Fruit fly (Drosophila melanogaster) whole organism, embryonic: ENCODE results near the gene CG8562.
A peak's percentile ranks its signal among the peaks of the same experiment; 100 is the strongest.

Source experiments
- Antp ChIP-seq: fragments of 200-800 bp; sonication (Bioruptor generic); optimal IDR thresholded peaks from 3 replicates; lab custom pipeline; 2016; ENCODE audit warnings: missing biosample characterization, missing genetic modification characterization
- CG11247 ChIP-seq: fragments of 200-800 bp; sonication (Bioruptor generic); IDR thresholded peaks from 2 replicates; pipeline ENCODE4 v1.3.6; 2022; ENCODE audit warnings: missing biosample characterization, missing genetic modification characterization
- CG12155 ChIP-seq: fragments of 200-800 bp; sonication (Bioruptor generic); optimal IDR thresholded peaks from 3 replicates; lab custom pipeline; 2016; ENCODE audit warnings: missing biosample characterization, missing genetic modification characterization
- CG12236 ChIP-seq: fragments of 200-800 bp; sonication (Bioruptor generic); optimal IDR thresholded peaks from 2 replicates; lab custom pipeline; 2016; ENCODE audit warnings: missing biosample characterization, missing genetic modification characterization
- CG13123 ChIP-seq: fragments of 200-800 bp; sonication (Bioruptor generic); optimal IDR thresholded peaks from 2 replicates; lab custom pipeline; 2016; ENCODE audit warnings: missing biosample characterization, missing genetic modification characterization
- CG16779 ChIP-seq: fragments of 200-800 bp; sonication (Bioruptor generic); IDR thresholded peaks from 2 replicates; pipeline ENCODE4 v1.3.6; 2022; ENCODE audit warnings: missing biosample characterization, missing genetic modification characterization
- CG18599 ChIP-seq: fragments of 200-800 bp; sonication (Bioruptor generic); optimal IDR thresholded peaks from 3 replicates; lab custom pipeline; 2017; ENCODE audit warnings: missing biosample characterization, missing genetic modification characterization, mild to moderate bottlenecking, moderate library complexity, missing genetic modification reagents
- CG30403 ChIP-seq: fragments of 200-800 bp; sonication (Bioruptor generic); optimal IDR thresholded peaks from 3 replicates; lab custom pipeline; 2016; ENCODE audit warnings: missing biosample characterization, missing genetic modification characterization
- CG33557 ChIP-seq: fragments of 200-800 bp; sonication (Bioruptor generic); optimal IDR thresholded peaks from 2 replicates; lab custom pipeline; 2019; ENCODE audit warnings: missing biosample characterization, mild to moderate bottlenecking, missing genetic modification characterization, moderate library complexity
- CG3838 ChIP-seq: fragments of 200-800 bp; sonication (Bioruptor generic); optimal IDR thresholded peaks from 3 replicates; lab custom pipeline; 2016; ENCODE audit warnings: missing biosample characterization, missing genetic modification characterization
- CG3847 ChIP-seq: fragments of 200-800 bp; sonication (Bioruptor generic); IDR thresholded peaks from 2 replicates; pipeline ENCODE4 v1.3.6; 2022; ENCODE audit warnings: missing biosample characterization, missing genetic modification characterization
- CG4707 ChIP-seq: fragments of 200-800 bp; sonication (Bioruptor generic); optimal IDR thresholded peaks from 2 replicates; lab custom pipeline; 2018; ENCODE audit warnings: missing biosample characterization, mild to moderate bottlenecking, missing genetic modification characterization, moderate library complexity
- CG7372 ChIP-seq: fragments of 200-800 bp; sonication (Bioruptor generic); IDR thresholded peaks from 2 replicates; pipeline ENCODE4 v1.3.6; 2022; ENCODE audit warnings: missing biosample characterization, missing genetic modification characterization
- CG7963 ChIP-seq: fragments of 200-800 bp; sonication (Bioruptor generic); IDR thresholded peaks from 3 replicates; pipeline ENCODE4 v1.3.6; 2022; ENCODE audit warnings: missing biosample characterization, missing genetic modification characterization; ENCODE audit not compliant: partially characterized antibody
- CG9817 ChIP-seq: fragments of 200-800 bp; sonication (Bioruptor generic); optimal IDR thresholded peaks from 2 replicates; lab custom pipeline; 2018; ENCODE audit warnings: missing biosample characterization, mild to moderate bottlenecking, missing genetic modification characterization, moderate library complexity
- CHES-1-like ChIP-seq: fragments of 200-800 bp; sonication (Bioruptor generic); optimal IDR thresholded peaks from 2 replicates; lab custom pipeline; 2016; ENCODE audit warnings: missing biosample characterization, missing genetic modification characterization
- Camta ChIP-seq: fragments of 200-800 bp; sonication (Bioruptor generic); optimal IDR thresholded peaks from 2 replicates; lab custom pipeline; 2016; ENCODE audit warnings: missing biosample characterization, missing genetic modification characterization
- D ChIP-seq, 2 experiments: fragments of 200-800 bp in 1 of 2; fragments of >200 bp in 1 of 2; sonication (Bioruptor generic) in 1 of 2; optimal IDR thresholded peaks; 2 replicates in 1 of 2; 3 replicates in 1 of 2; lab custom pipeline; 2017; ENCODE audit warnings: mild to moderate bottlenecking in 1 of 2, missing biosample characterization in 1 of 2, missing genetic modification characterization in 1 of 2, missing genetic modification reagents in 1 of 2
- Deaf1 ChIP-seq: fragments of 200-800 bp; optimal IDR thresholded peaks from 3 replicates; lab custom pipeline; 2019; ENCODE audit warnings: missing biosample characterization, mild to moderate bottlenecking, missing genetic modification characterization, moderate library complexity
- Dip2 ChIP-seq: fragments of 200-800 bp; sonication (Bioruptor generic); IDR thresholded peaks from 2 replicates; pipeline ENCODE4 v1.3.6; 2022; ENCODE audit warnings: missing biosample characterization, missing genetic modification characterization
- Dll ChIP-seq: fragments of 200-800 bp; sonication (Bioruptor generic); IDR thresholded peaks from 4 replicates; pipeline ENCODE4 v1.3.6; 2022; ENCODE audit warnings: missing biosample characterization, missing genetic modification characterization; ENCODE audit not compliant: partially characterized antibody
- Dp ChIP-seq: fragments of 200-800 bp; sonication (Bioruptor generic); optimal IDR thresholded peaks from 2 replicates; lab custom pipeline; 2018; ENCODE audit warnings: missing biosample characterization, mild to moderate bottlenecking, missing genetic modification characterization, moderate library complexity
- Dref ChIP-seq: fragments of 200-800 bp; sonication (Bioruptor generic); IDR thresholded peaks from 2 replicates; pipeline ENCODE4 v1.3.6; 2022; ENCODE audit warnings: missing biosample characterization, missing genetic modification characterization
- Lim3 ChIP-seq: fragments of 200-800 bp; sonication (Bioruptor generic); IDR thresholded peaks from 2 replicates; pipeline ENCODE4 v1.3.6; 2022; ENCODE audit warnings: missing biosample characterization, missing genetic modification characterization
- MBD-R2 ChIP-seq: fragments of 200-800 bp; sonication (Bioruptor generic); IDR thresholded peaks from 2 replicates; pipeline ENCODE4 v1.3.6; 2022; ENCODE audit warnings: missing biosample characterization, missing genetic modification characterization
- Max ChIP-seq: fragments of 200-800 bp; sonication (Bioruptor generic); optimal IDR thresholded peaks from 2 replicates; lab custom pipeline; 2016; ENCODE audit warnings: missing biosample characterization, mild to moderate bottlenecking, missing genetic modification characterization
- Neu2 ChIP-seq: fragments of 200-800 bp; sonication (Bioruptor generic); optimal IDR thresholded peaks from 3 replicates; lab custom pipeline; 2016; ENCODE audit warnings: missing biosample characterization, missing genetic modification characterization, borderline replicate concordance
- Oaz ChIP-seq: fragments of 200-800 bp; sonication (Bioruptor generic); IDR thresholded peaks from 2 replicates; pipeline ENCODE4 v1.3.6; 2022; ENCODE audit warnings: missing biosample characterization, missing genetic modification characterization
- Pdp1 ChIP-seq, 2 experiments: fragments of 200-800 bp; sonication (Bioruptor generic); optimal IDR thresholded peaks; 3 replicates each; lab custom pipeline; 2016; ENCODE audit warnings: missing biosample characterization in 2 of 2, missing genetic modification characterization in 2 of 2, mild to moderate bottlenecking in 1 of 2, moderate library complexity in 1 of 2
- Tbp ChIP-seq: fragments of >200 bp; optimal IDR thresholded peaks from 2 replicates; lab custom pipeline; 2018; ENCODE audit warnings: missing biosample characterization, missing genetic modification characterization
- br ChIP-seq: fragments of >200 bp; optimal IDR thresholded peaks from 2 replicates; lab custom pipeline; 2017
- crol ChIP-seq: fragments of 200-800 bp; sonication (Bioruptor generic); IDR thresholded peaks from 2 replicates; pipeline ENCODE4 v1.3.6; 2022; ENCODE audit warnings: missing biosample characterization, missing genetic modification characterization
- en ChIP-seq: fragments of 200-800 bp; sonication (Bioruptor generic); optimal IDR thresholded peaks from 2 replicates; lab custom pipeline; 2016; ENCODE audit warnings: missing biosample characterization, missing genetic modification characterization
- esg ChIP-seq: fragments of 200-800 bp; sonication (Bioruptor generic); conservative IDR thresholded peaks from 2 replicates; pipeline ENCODE4 v1.3.6; 2022; ENCODE audit warnings: missing biosample characterization, missing genetic modification characterization
- ewg ChIP-seq: fragments of 200-800 bp; sonication (Bioruptor generic); optimal IDR thresholded peaks from 3 replicates; lab custom pipeline; 2017; ENCODE audit warnings: mild to moderate bottlenecking, missing biosample characterization, missing genetic modification reagents, missing genetic modification characterization
- gt ChIP-seq: fragments of 200-800 bp; sonication (Bioruptor generic); IDR thresholded peaks from 2 replicates; pipeline ENCODE4 v1.3.6; 2022; ENCODE audit warnings: missing biosample characterization, missing genetic modification characterization
- hb ChIP-seq: fragments of 200-800 bp; sonication (Bioruptor generic); IDR thresholded peaks from 3 replicates; pipeline ENCODE4 v1.3.6; 2022; ENCODE audit warnings: missing biosample characterization, missing genetic modification characterization; ENCODE audit not compliant: partially characterized antibody
- hbn ChIP-seq: fragments of 200-800 bp; sonication (Bioruptor generic); IDR thresholded peaks from 2 replicates; pipeline ENCODE4 v1.3.6; 2022; ENCODE audit warnings: missing biosample characterization, missing genetic modification characterization; ENCODE audit not compliant: partially characterized antibody
- ind ChIP-seq: fragments of 200-800 bp; sonication (Bioruptor generic); optimal IDR thresholded peaks from 3 replicates; lab custom pipeline; 2016; ENCODE audit warnings: missing biosample characterization, missing genetic modification characterization
- lola ChIP-seq, 3 experiments: fragments of >200 bp in 2 of 3; fragments of 200-800 bp in 1 of 3; sonication (Bioruptor generic) in 1 of 3; optimal IDR thresholded peaks; 2 replicates each; lab custom pipeline; 2017 to 2019; ENCODE audit warnings: missing biosample characterization in 3 of 3, missing genetic modification characterization in 3 of 3, mild to moderate bottlenecking in 1 of 3, moderate library complexity in 1 of 3
- nerfin-1 ChIP-seq: fragments of 200-800 bp; sonication (Bioruptor generic); optimal IDR thresholded peaks from 3 replicates; lab custom pipeline; 2019; ENCODE audit warnings: missing biosample characterization, mild to moderate bottlenecking, missing genetic modification characterization, moderate library complexity
- otp ChIP-seq: fragments of 200-800 bp; sonication (Bioruptor generic); IDR thresholded peaks from 3 replicates; pipeline ENCODE4, ENCODE4 v1.3.6; 2022; ENCODE audit warnings: missing biosample characterization, missing genetic modification characterization
- pros ChIP-seq: fragments of 200-800 bp; sonication (Bioruptor generic); optimal IDR thresholded peaks from 3 replicates; lab custom pipeline; 2019; ENCODE audit warnings: missing biosample characterization, mild to moderate bottlenecking, missing genetic modification characterization, moderate library complexity
- seq ChIP-seq: fragments of 200-800 bp; sonication (Bioruptor generic); IDR thresholded peaks from 2 replicates; pipeline ENCODE4 v1.3.6; 2022; ENCODE audit warnings: missing biosample characterization, missing genetic modification characterization
- tna ChIP-seq: fragments of 200-800 bp; sonication (Bioruptor generic); IDR thresholded peaks from 2 replicates; pipeline ENCODE4 v1.3.6; 2022; ENCODE audit warnings: missing biosample characterization, missing genetic modification characterization; ENCODE audit not compliant: partially characterized antibody
- toy ChIP-seq: fragments of 200-800 bp; sonication (Bioruptor generic); IDR thresholded peaks from 2 replicates; pipeline ENCODE4 v1.3.6; 2022; ENCODE audit warnings: missing biosample characterization, missing genetic modification characterization
- vvl ChIP-seq: fragments of 200-800 bp; sonication (Bioruptor generic); IDR thresholded peaks from 2 replicates; pipeline ENCODE4 v1.3.6; 2022; ENCODE audit warnings: missing biosample characterization, missing genetic modification characterization
- z ChIP-seq: fragments of 200-800 bp; sonication (Bioruptor generic); IDR thresholded peaks from 3 replicates; pipeline ENCODE4 v1.3.6; 2022; ENCODE audit warnings: missing biosample characterization, missing genetic modification characterization

Gene CG8562

DNA sequence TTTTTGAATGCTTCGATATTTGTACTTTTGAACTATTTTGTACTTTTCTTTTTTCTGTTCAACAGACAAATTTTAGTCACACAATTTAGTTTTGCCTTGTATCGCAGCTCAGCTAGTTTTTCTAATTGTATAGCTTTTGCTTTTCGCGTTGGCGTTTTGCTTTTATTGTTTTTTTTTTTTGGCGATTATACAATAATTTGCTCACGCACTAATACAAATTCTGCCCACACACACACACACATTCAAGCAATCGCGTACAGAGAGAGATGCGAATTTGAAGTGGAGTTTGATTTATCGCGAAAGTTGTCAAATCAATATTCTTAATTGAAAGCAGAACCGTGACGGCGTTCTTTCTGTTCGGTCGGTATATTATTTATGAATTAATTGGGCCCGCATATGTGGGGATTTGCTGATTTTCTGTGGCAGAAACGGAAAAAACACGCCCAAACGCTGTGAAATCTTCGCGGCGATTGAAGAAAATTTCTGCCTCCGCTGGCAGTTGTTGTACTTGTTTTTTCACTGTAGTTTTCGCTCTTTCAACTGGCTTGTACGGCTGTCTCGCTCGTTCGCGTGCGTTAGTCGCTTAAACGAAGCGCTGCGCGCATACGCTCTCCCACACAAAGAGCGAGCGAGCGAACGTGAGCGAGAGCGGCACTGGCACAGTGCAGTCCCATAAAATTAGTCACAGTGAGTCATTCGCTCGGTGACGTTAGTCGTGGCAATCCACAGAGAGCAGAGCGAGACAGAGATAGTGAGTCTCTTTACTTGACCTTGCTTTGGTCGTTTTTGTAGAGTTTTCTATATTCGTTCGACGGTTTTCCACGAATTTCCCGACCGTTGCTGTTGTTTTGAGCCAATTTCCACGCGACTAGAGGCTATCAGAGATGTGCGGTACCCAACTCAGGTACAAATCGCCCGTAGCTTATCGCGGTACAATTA, 36.9 kb downstream of the CG8562 start, which contains the start of gene Rac2 (continued):
- TF ChIP-seq pros (GFP tag; lab: Kevin White, UChicago): peak; percentile 58
- peak; percentile 30 for TF ChIP-seq CG12155
- peak; percentile 38 for TF ChIP-seq ewg (GFP tag; lab: Kevin White, UChicago)
- TF ChIP-seq Max: no peak
- TF ChIP-seq crol (GFP tag; lab: Robert Waterston, UW): peak; percentile 48; the same call in 1 of the 2 replicates
- TF ChIP-seq Dip2 (GFP tag; lab: Robert Waterston, UW): no peak
- TF ChIP-seq Antp (GFP tag; lab: Kevin White, UChicago): no peak
- TF ChIP-seq CHES-1-like (GFP tag; lab: Kevin White, UChicago): peak; percentile 14
- no peak for TF ChIP-seq CG18599 (GFP tag; lab: Kevin White, UChicago)
- TF ChIP-seq CG9817: no peak
- no peak for TF ChIP-seq D (optimal IDR thresholded peaks at IDR 0.05; lab: Kevin White, UChicago)
- no peak for TF ChIP-seq D (GFP tag; optimal IDR thresholded peaks at IDR 0.05; lab: Kevin White, UChicago)
- TF ChIP-seq CG16779 (GFP tag; lab: Robert Waterston, UW): no peak
- peak; percentile 27 for TF ChIP-seq CG33557 (GFP tag; lab: Kevin White, UChicago)
- TF ChIP-seq CG12236 (GFP tag; lab: Kevin White, UChicago): no peak
- no peak for TF ChIP-seq CG7963 (GFP tag; lab: Robert Waterston, UW)
- TF ChIP-seq CG4707 (GFP tag; lab: Kevin White, UChicago): no peak
- no peak for TF ChIP-seq CG3838 (GFP tag; lab: Kevin White, UChicago)
- TF ChIP-seq vvl (GFP tag; lab: Robert Waterston, UW): peak; percentile 54; the same call in 1 of the 2 replicates
- no peak for TF ChIP-seq Camta
- TF ChIP-seq CG13123 (GFP tag; lab: Kevin White, UChicago): no peak
- TF ChIP-seq Deaf1: peak; percentile 79
- TF ChIP-seq nerfin-1 (tag; lab: Kevin White, UChicago): no peak
- no peak for TF ChIP-seq lola (GFP tag; optimal IDR thresholded peaks at IDR 0.05; lab: Kevin White, UChicago)
- peak; percentile 85 for TF ChIP-seq z (GFP tag; lab: Robert Waterston, UW)
- TF ChIP-seq Dref: no peak
- peak; percentile 26; the same call in 1 of the 2 replicates for TF ChIP-seq CG3847 (GFP tag; lab: Robert Waterston, UW)
- no peak for TF ChIP-seq esg
- TF ChIP-seq Lim3 (GFP tag; lab: Robert Waterston, UW): no peak
- TF ChIP-seq Dll (GFP tag; lab: Robert Waterston, UW): peak; percentile 51; the same call in 2 of the 4 replicates
- no peak; the same call in 1 of the 2 replicates for TF ChIP-seq seq (GFP tag; lab: Robert Waterston, UW)
- TF ChIP-seq hbn (GFP tag; lab: Robert Waterston, UW): peak; percentile 44
- peak; percentile 3 for TF ChIP-seq ind (GFP tag; lab: Kevin White, UChicago)
- peak; percentile 51; the same call in 1 of the 3 replicates for TF ChIP-seq otp (GFP tag; lab: Robert Waterston, UW)
- no peak for TF ChIP-seq en (GFP tag; lab: Kevin White, UChicago)
- TF ChIP-seq CG30403 (GFP tag; lab: Kevin White, UChicago): no peak
- no peak for TF ChIP-seq Neu2 (GFP tag; lab: Kevin White, UChicago)
- TF ChIP-seq Dp (GFP tag; lab: Kevin White, UChicago): no peak
- no peak for TF ChIP-seq Tbp (GFP tag; lab: Kevin White, UChicago)
- no peak for TF ChIP-seq toy (GFP tag; lab: Robert Waterston, UW)
- TF ChIP-seq br (lab: Kevin White, UChicago): no peak
- TF ChIP-seq CG11247: 0 out of 2 replicates have a peak, but pooled peaks have one; percentile 4
- no peak for TF ChIP-seq Oaz (GFP tag; lab: Robert Waterston, UW)
- no peak for TF ChIP-seq tna
- TF ChIP-seq gt: no peak
- no peak for TF ChIP-seq hb (GFP tag; lab: Robert Waterston, UW)
- TF ChIP-seq CG7372 (GFP tag; lab: Robert Waterston, UW): no peak
- peak in 1 of 2 experiments; percentile 96 for TF ChIP-seq Pdp1 (GFP tag; optimal IDR thresholded peaks at IDR 0.05; lab: Kevin White, UChicago)
- 0 out of 2 replicates have a peak, but pooled peaks have one; percentile 21 for TF ChIP-seq MBD-R2
